Fruit fly (Drosophila melanogaster) whole organism, wandering third instar larva: ENCODE data around the gene Tap42.
A peak's percentile ranks its signal among the peaks of the same experiment; 100 is the strongest.

Experiments used
- Abd-B ChIP-seq: fragments of >200 bp; optimal IDR thresholded peaks from 2 replicates; lab custom pipeline; 2017; ENCODE audit warnings: missing biosample characterization, missing genetic modification characterization
- CG32264 ChIP-seq: fragments of 200-800 bp; sonication (Bioruptor generic); optimal IDR thresholded peaks from 2 replicates; lab custom pipeline; 2016; ENCODE audit warnings: missing biosample characterization, missing genetic modification characterization
- CG9705 ChIP-seq: fragments of 200-800 bp; sonication (Bioruptor generic); optimal IDR thresholded peaks from 2 replicates; lab custom pipeline; 2018; ENCODE audit warnings: missing biosample characterization, mild to moderate bottlenecking, missing genetic modification characterization
- CrebA ChIP-seq: fragments of 200-800 bp; sonication (Bioruptor generic); optimal IDR thresholded peaks from 2 replicates; lab custom pipeline; 2016; ENCODE audit warnings: missing biosample characterization, mild to moderate bottlenecking, missing genetic modification characterization, borderline replicate concordance
- Dfd ChIP-seq: fragments of >200 bp; optimal IDR thresholded peaks from 2 replicates; lab custom pipeline; 2017; ENCODE audit warnings: missing biosample characterization, missing genetic modification characterization
- Dif ChIP-seq: fragments of 200-275, 200-300 bp; sonication (Bioruptor generic); optimal IDR thresholded peaks from 2 replicates; lab custom pipeline; 2018; ENCODE audit warnings: missing biosample characterization, missing genetic modification characterization; ENCODE audit not compliant: partially characterized antibody
- GATAd ChIP-seq: sonication (Bioruptor generic); optimal IDR thresholded peaks from 2 replicates; lab custom pipeline; 2016; ENCODE audit warnings: missing biosample characterization, missing genetic modification characterization
- HLH106 ChIP-seq: fragments of 200-800 bp; optimal IDR thresholded peaks from 3 replicates; lab custom pipeline; 2019; ENCODE audit warnings: missing biosample characterization, mild to moderate bottlenecking, missing genetic modification characterization, moderate library complexity
- Hnf4 ChIP-seq: fragments of 200-800 bp; sonication (Bioruptor generic); optimal IDR thresholded peaks from 2 replicates; lab custom pipeline; 2016; ENCODE audit warnings: missing biosample characterization, mild to moderate bottlenecking, missing genetic modification characterization
- Hr78 ChIP-seq: fragments of >200 bp; optimal IDR thresholded peaks from 2 replicates; lab custom pipeline; 2017; ENCODE audit warnings: missing biosample characterization, missing genetic modification characterization
- Hr83 ChIP-seq: fragments of 200-300 bp; sonication (Bioruptor generic); optimal IDR thresholded peaks from 2 replicates; lab custom pipeline; 2016; ENCODE audit warnings: missing biosample characterization, mild to moderate bottlenecking, missing genetic modification characterization, moderate library complexity; ENCODE audit not compliant: poor library complexity, severe bottlenecking
- Jra ChIP-seq: sonication (Bioruptor generic); optimal IDR thresholded peaks from 2 replicates; lab custom pipeline; 2016; ENCODE audit warnings: missing biosample characterization, missing genetic modification characterization
- Mio ChIP-seq: sonication (Bioruptor generic); optimal IDR thresholded peaks from 2 replicates; lab custom pipeline; 2016; ENCODE audit warnings: missing biosample characterization, missing genetic modification characterization
- Myc ChIP-seq: fragments of >200 bp; optimal IDR thresholded peaks from 2 replicates; lab custom pipeline; 2017
- N ChIP-seq: fragments of >200 bp; optimal IDR thresholded peaks from 2 replicates; lab custom pipeline; 2018; ENCODE audit warnings: missing biosample characterization, missing external identifiers, missing genetic modification characterization
- OdsH ChIP-seq: fragments of 200-800 bp; sonication (Bioruptor generic); optimal IDR thresholded peaks from 2 replicates; lab custom pipeline; 2016; ENCODE audit warnings: missing biosample characterization, mild to moderate bottlenecking, missing genetic modification characterization
- Rel ChIP-seq, 2 experiments: fragments of 200-800 bp; sonication (Bioruptor generic) in 1 of 2; optimal IDR thresholded peaks; 2 replicates in 1 of 2; 3 replicates in 1 of 2; lab custom pipeline; 2016 to 2019; ENCODE audit warnings: mild to moderate bottlenecking in 2 of 2, missing biosample characterization in 2 of 2, missing genetic modification characterization in 2 of 2, moderate library complexity in 1 of 2
- Sp1 ChIP-seq: fragments of 200-800 bp; sonication (Bioruptor generic); optimal IDR thresholded peaks from 3 replicates; lab custom pipeline; 2019; ENCODE audit warnings: missing biosample characterization, mild to moderate bottlenecking, missing genetic modification characterization, moderate library complexity
- Vsx2 ChIP-seq: fragments of 200-300, 225-300 bp; sonication (Bioruptor generic); optimal IDR thresholded peaks from 2 replicates; lab custom pipeline; 2018; ENCODE audit warnings: missing biosample characterization, missing genetic modification characterization; ENCODE audit not compliant: partially characterized antibody
- br ChIP-seq: fragments of 200-800 bp; sonication (Bioruptor generic); optimal IDR thresholded peaks from 2 replicates; lab custom pipeline; 2016; ENCODE audit warnings: missing biosample characterization, missing genetic modification characterization
- brk ChIP-seq: fragments of 200-800 bp; sonication (Bioruptor generic); optimal IDR thresholded peaks from 2 replicates; lab custom pipeline; 2016; ENCODE audit warnings: missing biosample characterization, mild to moderate bottlenecking, missing genetic modification characterization
- dl ChIP-seq, 2 experiments: fragments of 175-275, 200-275 bp in 1 of 2; fragments of 200-275 bp in 1 of 2; sonication (Bioruptor generic); optimal IDR thresholded peaks; lab custom pipeline; 2018; ENCODE audit warnings: mild to moderate bottlenecking in 2 of 2, missing biosample characterization in 2 of 2, missing genetic modification characterization in 2 of 2, moderate library complexity in 2 of 2; ENCODE audit not compliant: partially characterized antibody in 2 of 2, insufficient read depth in 1 of 2
- dmrt93B ChIP-seq: fragments of 200-800 bp; sonication (Bioruptor generic); optimal IDR thresholded peaks from 2 replicates; lab custom pipeline; 2018; ENCODE audit warnings: missing biosample characterization, mild to moderate bottlenecking, missing genetic modification characterization
- dsf ChIP-seq: sonication (Bioruptor generic); optimal IDR thresholded peaks from 2 replicates; lab custom pipeline; 2016; ENCODE audit warnings: missing biosample characterization, missing genetic modification characterization, borderline replicate concordance
- ey ChIP-seq: fragments of 200-800 bp; sonication (Bioruptor generic); optimal IDR thresholded peaks from 2 replicates; lab custom pipeline; 2016; ENCODE audit warnings: missing biosample characterization, missing genetic modification characterization
- foxo ChIP-seq, 2 experiments: fragments of 200-800 bp; sonication (Bioruptor generic); optimal IDR thresholded peaks; 2 replicates in 1 of 2; 3 replicates in 1 of 2; lab custom pipeline; 2016 to 2017; ENCODE audit warnings: missing biosample characterization in 2 of 2, missing genetic modification characterization in 2 of 2
- fru ChIP-seq: fragments of 200-800 bp; sonication (Bioruptor generic); optimal IDR thresholded peaks from 3 replicates; lab custom pipeline; 2016; ENCODE audit warnings: missing biosample characterization, mild to moderate bottlenecking, missing genetic modification characterization
- h ChIP-seq: fragments of 200-800 bp; sonication (Bioruptor generic); optimal IDR thresholded peaks from 3 replicates; lab custom pipeline; 2016; ENCODE audit warnings: missing biosample characterization, mild to moderate bottlenecking, missing genetic modification characterization
- jim ChIP-seq: fragments of 175-275, 200-325 bp; sonication (Bioruptor generic); optimal IDR thresholded peaks from 2 replicates; lab custom pipeline; 2016; ENCODE audit warnings: missing biosample characterization, mild to moderate bottlenecking, missing genetic modification characterization
- lola ChIP-seq: fragments of >200 bp; optimal IDR thresholded peaks from 2 replicates; lab custom pipeline; 2017; ENCODE audit warnings: missing biosample characterization, missing genetic modification characterization
- pan ChIP-seq: fragments of >200 bp; optimal IDR thresholded peaks from 2 replicates; lab custom pipeline; 2017
- psq ChIP-seq: fragments of 200-800 bp; sonication (Bioruptor generic); optimal IDR thresholded peaks from 3 replicates; lab custom pipeline; 2017; ENCODE audit warnings: missing biosample characterization, mild to moderate bottlenecking, missing genetic modification characterization, moderate library complexity
- rgr ChIP-seq: fragments of 200-800 bp; sonication (Bioruptor generic); optimal IDR thresholded peaks from 3 replicates; lab custom pipeline; 2016; ENCODE audit warnings: missing biosample characterization, mild to moderate bottlenecking, missing genetic modification characterization
- sage ChIP-seq: fragments of 200-800 bp; sonication (Bioruptor generic); optimal IDR thresholded peaks from 2 replicates; lab custom pipeline; 2016; ENCODE audit warnings: missing biosample characterization, mild to moderate bottlenecking, missing genetic modification characterization
- sv ChIP-seq: fragments of 200-800 bp; sonication (Bioruptor generic); optimal IDR thresholded peaks from 3 replicates; lab custom pipeline; 2016; ENCODE audit warnings: missing biosample characterization, missing genetic modification characterization
- tai ChIP-seq: sonication (Bioruptor generic); optimal IDR thresholded peaks from 2 replicates; lab custom pipeline; 2016; ENCODE audit warnings: missing biosample characterization, missing genetic modification characterization
- usp ChIP-seq: fragments of >200 bp; optimal IDR thresholded peaks from 2 replicates; lab custom pipeline; 2017; ENCODE audit warnings: missing biosample characterization, missing genetic modification characterization
- woc ChIP-seq: sonication (Bioruptor generic); optimal IDR thresholded peaks from 2 replicates; lab custom pipeline; 2016; ENCODE audit warnings: missing biosample characterization, mild to moderate bottlenecking, missing genetic modification characterization

The Tap42 gene

dm6 chr2L:13368940-13369339 lies 1.5 kb downstream of the Tap42 start, which contains the start of gene CG31855 (continued):
- TF ChIP-seq Hr83 (GFP tag; lab: Kevin White, UChicago), result peak; percentile 96
- TF ChIP-seq Vsx2 (GFP tag; lab: Kevin White, UChicago), result no peak
- TF ChIP-seq sv (GFP tag; lab: Kevin White, UChicago), result peak; percentile 81
- peak; percentile 85 for TF ChIP-seq dsf (GFP tag; lab: Kevin White, UChicago)
- no peak for TF ChIP-seq usp (GFP tag; lab: Kevin White, UChicago)
- TF ChIP-seq OdsH (GFP tag; lab: Kevin White, UChicago), result peak; percentile 83
- TF ChIP-seq, all 38 proteins: peak for 24

- TF ChIP-seq Abd-B (GFP tag; lab: Kevin White, UChicago) (no peak), foxo (GFP tag; optimal IDR thresholded peaks at IDR 0.05; lab: Kevin White, UChicago) (peak in 1 of 2 experiments; percentile 65), tai (GFP tag; lab: Kevin White, UChicago) (no peak), CrebA (GFP tag; lab: Kevin White, UChicago) (no peak), Mio (GFP tag; lab: Kevin White, UChicago) (no peak), sage (peak; percentile 50), h (GFP tag; lab: Kevin White, UChicago) (peak; percentile 69), fru (GFP tag; lab: Kevin White, UChicago) (peak; percentile 30), Hr83 (GFP tag; lab: Kevin White, UChicago) (peak; percentile 86), psq (peak; percentile 29), Rel (GFP tag; optimal IDR thresholded peaks at IDR 0.05; lab: Kevin White, UChicago) (no peak), Rel (tag; optimal IDR thresholded peaks at IDR 0.05; lab: Kevin White, UChicago) (no peak), jim (no peak), Dfd (no peak), HLH106 (tag; lab: Kevin White, UChicago) (peak; percentile 46), Sp1 (GFP tag; lab: Kevin White, UChicago) (peak; percentile 28), dl (GFP tag; optimal IDR thresholded peaks at IDR 0.05; lab: Kevin White, UChicago; ENCODE audit: insufficient read depth in 1 of 2, partially characterized antibody in 2 of 2) (no peak), GATAd (peak; percentile 16), Jra (GFP tag; lab: Kevin White, UChicago) (peak; percentile 47), pan (lab: Kevin White, UChicago) (no peak), OdsH (GFP tag; lab: Kevin White, UChicago) (peak; percentile 28), ey (peak; percentile 23), Dif (GFP tag; lab: Kevin White, UChicago) (no peak), CG32264 (GFP tag; lab: Kevin White, UChicago) (no peak), br (GFP tag; lab: Kevin White, UChicago) (peak; percentile 40), brk (GFP tag; lab: Kevin White, UChicago) (no peak), sv (GFP tag; lab: Kevin White, UChicago) (peak; percentile 26), Vsx2 (GFP tag; lab: Kevin White, UChicago) (no peak), N (no peak), Myc (lab: Kevin White, UChicago) (no peak), Hr78 (GFP tag; lab: Kevin White, UChicago) (no peak), Hnf4 (GFP tag; lab: Kevin White, UChicago) (peak; percentile 80), dmrt93B (GFP tag; lab: Kevin White, UChicago) (no peak), CG9705 (GFP tag; lab: Kevin White, UChicago) (peak; percentile 42), dsf (GFP tag; lab: Kevin White, UChicago) (peak; percentile 19), usp (GFP tag; lab: Kevin White, UChicago) (no peak), lola (GFP tag; lab: Kevin White, UChicago) (no peak), rgr (peak; percentile 75), woc (GFP tag; lab: Kevin White, UChicago) (peak; percentile 19)
These were observed 3.3 kb downstream of the Tap42 start, which contains the start of gene ND-B22 for dm6 chr2L:13370762-13371161. TSS of gene ND-B22 (minus strand) at chr2L:13371110.
